Worm (Caenorhabditis elegans) whole organism, L4/young adult: ENCODE data around the gene clec-88.

Source experiments
- dao-5 ChIP-seq: sonication (generic microtip); optimal IDR thresholded peaks from 2 replicates; lab custom pipeline; 2016; ENCODE audit warnings: missing genotype, missing genetic modification characterization, moderate library complexity, missing compliant biosample characterization
- him-1 ChIP-seq: sonication (generic microtip); optimal IDR thresholded peaks from 2 replicates; lab custom pipeline; 2016; ENCODE audit warnings: missing genotype, missing genetic modification reagents, missing genetic modification characterization, missing compliant biosample characterization

ce11 chrII:6360822-6361221 lies 4.7 kb upstream of the clec-88 start, which contains the start of gene K10B2.4:
- TF ChIP-seq him-1 (tag; lab: Kevin White, UChicago), result no peak
- TF ChIP-seq dao-5 (tag; lab: Kevin White, UChicago), result no peak
